Fruit fly (Drosophila melanogaster) S2 (cell line): ENCODE results near the gene CtsL4.

Experiments used
- CG8478 ChIP-seq: fragments of >200 bp; optimal IDR thresholded peaks from 2 replicates; lab custom pipeline; 2018
- CTCF ChIP-seq, 2 experiments: fragments of >200 bp; optimal IDR thresholded peaks; 2 replicates each; lab custom pipeline; 2018

DNA sequence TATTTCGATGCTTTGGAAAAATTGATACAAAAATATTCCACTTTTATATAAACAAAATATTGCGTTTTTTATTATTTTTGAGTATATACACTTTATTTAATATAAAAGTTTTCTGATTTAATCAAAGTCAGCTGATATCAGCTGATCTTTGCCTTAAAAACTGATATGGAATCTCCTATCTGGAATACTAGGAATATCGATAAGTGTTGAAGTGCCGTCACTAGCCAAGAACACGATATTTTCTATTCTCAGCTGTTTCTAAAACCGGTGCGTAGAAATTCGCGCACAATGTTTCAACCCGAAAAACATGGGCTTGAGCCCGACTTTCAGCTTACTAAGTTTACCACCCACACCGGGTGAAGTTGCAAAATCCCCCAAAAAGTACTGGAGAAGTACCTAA, 13.9 kb downstream of the CtsL4 start, which contains the start of gene Sps2:
- no peak for TF ChIP-seq CG8478
- no peak for TF ChIP-seq CTCF (optimal IDR thresholded peaks at IDR 0.05; lab: Kevin White, UChicago)
